Worm (Caenorhabditis elegans) whole organism, L2 larva: Measurements from ENCODE around the gene C45G9.11.

Experiments used
- C34F6.9 ChIP-seq: fragments of 150-350 bp; optimal IDR thresholded peaks from 2 replicates; lab custom pipeline; 2014; ENCODE audit warnings: missing biosample characterization, missing genetic modification characterization
- F13H6.1 ChIP-seq: sonication (generic microtip); optimal IDR thresholded peaks from 2 replicates; lab custom pipeline; 2016; ENCODE audit warnings: missing genetic modification characterization, missing compliant biosample characterization
- R02D3.7 ChIP-seq: fragments of 150-350 bp; optimal IDR thresholded peaks from 2 replicates; lab custom pipeline; 2014; ENCODE audit warnings: missing biosample characterization, missing genetic modification characterization
- Y55F3AM.14 ChIP-seq: fragments of 200-800 bp; sonication (Bioruptor generic); optimal IDR thresholded peaks from 2 replicates; lab custom pipeline; 2018; ENCODE audit warnings: mild to moderate bottlenecking, missing genetic modification characterization, missing compliant biosample characterization
- ZK546.5 ChIP-seq: sonication (generic microtip); optimal IDR thresholded peaks from 2 replicates; lab custom pipeline; 2017; ENCODE audit warnings: missing biosample characterization, missing genetic modification characterization
- alr-1 ChIP-seq: fragments of 150-350 bp; optimal IDR thresholded peaks from 2 replicates; lab custom pipeline; 2014; ENCODE audit warnings: missing biosample characterization, missing genetic modification characterization
- aly-2 ChIP-seq: fragments of 150-350 bp; optimal IDR thresholded peaks from 2 replicates; lab custom pipeline; 2014; ENCODE audit warnings: missing biosample characterization, missing genetic modification characterization
- ama-1 ChIP-seq: fragments of 150-350 bp; optimal IDR thresholded peaks from 2 replicates; lab custom pipeline; 2018; ENCODE audit warnings: inconsistent platforms
- blmp-1 ChIP-seq: sonication (generic microtip); optimal IDR thresholded peaks from 2 replicates; lab custom pipeline; 2017; ENCODE audit warnings: missing genetic modification characterization, mild to moderate bottlenecking, missing compliant biosample characterization, antibody characterized with exemption, moderate library complexity; ENCODE audit not compliant: insufficient read depth
- ceh-16 ChIP-seq: fragments of 150-350 bp; optimal IDR thresholded peaks from 2 replicates; lab custom pipeline; 2014; ENCODE audit warnings: missing biosample characterization, missing genetic modification characterization
- crh-2 ChIP-seq: sonication (generic microtip); optimal IDR thresholded peaks from 2 replicates; lab custom pipeline; 2017; ENCODE audit warnings: missing biosample characterization, missing genetic modification characterization
- egl-27 ChIP-seq: sonication (generic microtip); optimal IDR thresholded peaks from 3 replicates; lab custom pipeline; 2017; ENCODE audit warnings: missing biosample characterization, missing genetic modification reagents, missing genetic modification characterization
- elt-3 ChIP-seq: sonication (generic microtip); optimal IDR thresholded peaks from 2 replicates; lab custom pipeline; 2017; ENCODE audit warnings: missing biosample characterization, missing genetic modification characterization
- fos-1 ChIP-seq: fragments of 150-350 bp; optimal IDR thresholded peaks from 2 replicates; lab custom pipeline; 2014; ENCODE audit warnings: missing biosample characterization, missing genetic modification characterization
- gmeb-1 ChIP-seq: fragments of 150-350 bp; optimal IDR thresholded peaks from 2 replicates; lab custom pipeline; 2014; ENCODE audit warnings: missing biosample characterization, missing genetic modification characterization
- lin-11 ChIP-seq: fragments of 150-350 bp; sonication (generic microtip); optimal IDR thresholded peaks from 2 replicates; lab custom pipeline; 2014; ENCODE audit warnings: missing biosample characterization, missing genetic modification characterization, inconsistent platforms, mixed read lengths
- lin-13 ChIP-seq: fragments of 150-350 bp; optimal IDR thresholded peaks from 2 replicates; lab custom pipeline; 2014; ENCODE audit warnings: missing biosample characterization, missing genetic modification reagents, missing genetic modification characterization
- lin-39 ChIP-seq: fragments of 150-350 bp; optimal IDR thresholded peaks from 2 replicates; lab custom pipeline; 2014; ENCODE audit warnings: missing biosample characterization, missing genetic modification reagents, missing genetic modification characterization
- lsy-2 ChIP-seq, 2 experiments: fragments of 150-350 bp in 1 of 2; sonication (generic microtip) in 1 of 2; optimal IDR thresholded peaks; 2 replicates each; lab custom pipeline; 2014 to 2017; ENCODE audit warnings: missing biosample characterization in 2 of 2, missing genetic modification characterization in 2 of 2
- mab-5 ChIP-seq: fragments of 150-350 bp; optimal IDR thresholded peaks from 2 replicates; lab custom pipeline; 2014; ENCODE audit warnings: missing biosample characterization, missing genetic modification characterization
- mbf-1 ChIP-seq: sonication (generic microtip); optimal IDR thresholded peaks from 2 replicates; lab custom pipeline; 2017; ENCODE audit warnings: missing biosample characterization, missing genetic modification characterization
- mdl-1 ChIP-seq, 2 experiments: fragments of 150-350 bp in 1 of 2; sonication (generic microtip) in 1 of 2; optimal IDR thresholded peaks; 2 replicates each; lab custom pipeline; 2017; ENCODE audit warnings: missing biosample characterization in 2 of 2, missing genetic modification characterization in 2 of 2
- nhr-12 ChIP-seq: fragments of 150-350 bp; optimal IDR thresholded peaks from 2 replicates; lab custom pipeline; 2014; ENCODE audit warnings: missing biosample characterization, missing genetic modification characterization
- nhr-129 ChIP-seq: fragments of 150-350 bp; optimal IDR thresholded peaks from 2 replicates; lab custom pipeline; 2014; ENCODE audit warnings: missing biosample characterization, missing genetic modification characterization
- nhr-21 ChIP-seq: fragments of 150-350 bp; optimal IDR thresholded peaks from 2 replicates; lab custom pipeline; 2014; ENCODE audit warnings: missing biosample characterization, missing genetic modification characterization
- nhr-23 ChIP-seq: fragments of 150-350 bp; optimal IDR thresholded peaks from 2 replicates; lab custom pipeline; 2014; ENCODE audit warnings: missing biosample characterization, missing genetic modification reagents, missing genetic modification characterization
- nhr-237 ChIP-seq: fragments of 150-350 bp; optimal IDR thresholded peaks from 2 replicates; lab custom pipeline; 2014; ENCODE audit warnings: missing biosample characterization, missing genetic modification characterization
- nhr-25 ChIP-seq: fragments of 150-350 bp; sonication (generic microtip); optimal IDR thresholded peaks from 3 replicates; lab custom pipeline; 2014; ENCODE audit warnings: missing biosample characterization, missing genetic modification characterization
- nhr-6 ChIP-seq: fragments of 150-350 bp; optimal IDR thresholded peaks from 2 replicates; lab custom pipeline; 2014; ENCODE audit warnings: missing biosample characterization, missing genetic modification characterization
- nhr-77 ChIP-seq: fragments of 150-350 bp; optimal IDR thresholded peaks from 2 replicates; lab custom pipeline; 2014; ENCODE audit warnings: missing biosample characterization, missing genetic modification characterization
- sem-4 ChIP-seq: fragments of 150-350 bp; optimal IDR thresholded peaks from 2 replicates; lab custom pipeline; 2014; ENCODE audit warnings: missing biosample characterization, missing genetic modification reagents, missing genetic modification characterization
- sma-3 ChIP-seq: sonication (generic microtip); optimal IDR thresholded peaks from 2 replicates; lab custom pipeline; 2016; ENCODE audit warnings: missing genetic modification reagents, missing genetic modification characterization, missing compliant biosample characterization
- sma-9 ChIP-seq, 2 experiments: fragments of 150-350 bp in 1 of 2; sonication (generic microtip) in 1 of 2; optimal IDR thresholded peaks; 2 replicates each; lab custom pipeline; 2014 to 2016; ENCODE audit warnings: missing genetic modification characterization in 2 of 2, mild to moderate bottlenecking in 1 of 2, missing biosample characterization in 1 of 2, missing compliant biosample characterization in 1 of 2, missing genetic modification reagents in 1 of 2, moderate library complexity in 1 of 2
- snpc-4 ChIP-seq: fragments of 150-350 bp; optimal IDR thresholded peaks from 2 replicates; lab custom pipeline; 2014; ENCODE audit warnings: missing biosample characterization, missing genetic modification characterization
- unc-39 ChIP-seq: fragments of 150-350 bp; optimal IDR thresholded peaks from 2 replicates; lab custom pipeline; 2014; ENCODE audit warnings: missing biosample characterization, missing genetic modification characterization
- unc-55 ChIP-seq: fragments of 150-350 bp; sonication (generic microtip); optimal IDR thresholded peaks from 3 replicates; lab custom pipeline; 2014; ENCODE audit warnings: missing biosample characterization, missing genetic modification reagents, missing genetic modification characterization
- zag-1 ChIP-seq: fragments of 150-350 bp; optimal IDR thresholded peaks from 2 replicates; lab custom pipeline; 2014; ENCODE audit warnings: missing biosample characterization, missing genetic modification characterization
- ztf-1 ChIP-seq: fragments of 200-800 bp; sonication (Bioruptor generic); conservative IDR thresholded peaks from 2 replicates; pipeline ENCODE4 v1.3.6; 2022; ENCODE audit warnings: missing genetic modification characterization, missing compliant biosample characterization
- ztf-11 ChIP-seq: sonication (generic microtip); optimal IDR thresholded peaks from 2 replicates; lab custom pipeline; 2017; ENCODE audit warnings: missing biosample characterization, missing genetic modification characterization
- ztf-4 ChIP-seq: fragments of 150-350 bp; optimal IDR thresholded peaks from 2 replicates; lab custom pipeline; 2014; ENCODE audit warnings: missing biosample characterization, missing genetic modification characterization

Gene C45G9.11

DNA sequence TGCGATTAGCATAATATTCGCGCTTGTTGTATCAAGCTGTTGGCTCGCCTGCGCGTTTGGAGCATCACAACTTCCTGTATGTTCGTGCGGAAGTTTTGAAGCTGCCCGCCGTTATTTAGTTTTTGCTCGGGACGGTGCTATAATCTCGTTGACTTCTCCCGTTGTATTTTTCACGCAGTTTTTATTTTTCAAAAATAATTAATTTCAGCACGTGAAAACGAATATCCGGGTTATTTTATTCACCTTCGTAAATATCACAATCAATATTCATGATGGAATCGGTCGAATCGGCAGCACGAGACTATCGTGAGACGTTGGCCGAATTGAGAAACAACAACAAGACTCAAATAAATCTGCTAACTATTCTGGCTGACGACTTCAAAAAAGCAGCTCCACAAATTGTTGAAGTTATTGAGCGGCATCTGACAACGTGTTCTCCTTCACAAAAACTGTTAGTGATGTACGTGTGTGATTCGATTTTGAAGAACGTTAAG, 43.3 kb downstream of the C45G9.11 start (continued):
- no peak for TF ChIP-seq zag-1

DNA sequence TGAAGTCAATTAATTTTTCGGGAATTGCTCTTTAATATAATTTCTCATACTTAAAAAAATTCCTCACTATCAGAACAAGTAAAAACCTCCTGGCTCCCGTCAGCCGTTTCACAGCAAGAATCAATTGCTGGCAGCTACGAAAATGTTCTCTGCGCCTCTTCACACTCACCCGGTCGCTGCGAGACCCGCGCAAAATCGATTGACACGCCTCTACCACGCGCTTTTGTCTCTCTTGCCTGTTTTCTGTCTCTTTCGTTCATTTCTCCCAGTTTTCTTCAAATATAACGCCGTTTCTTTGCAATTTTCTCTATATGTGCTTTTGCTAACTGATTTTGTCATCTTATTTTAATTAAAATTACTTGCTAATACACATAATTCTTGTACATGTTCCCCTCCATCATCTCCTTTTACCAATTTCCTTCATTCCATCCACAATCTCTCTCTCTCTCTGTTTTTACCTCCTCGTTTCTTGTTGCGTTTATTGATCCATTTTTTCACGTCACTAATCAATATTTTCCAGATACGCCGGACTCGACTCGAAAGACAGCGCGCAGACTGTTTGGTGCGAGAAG, 44.0 kb downstream of the C45G9.11 start, which contains the start of gene pcf-11:
Gene pcf-11 (plus strand): TSS at position 522 of the 572 bp plus-strand sequence.
- TF ChIP-seq unc-55 (peak; percentile 77), lin-13 (GFP tag; lab: Kevin White, UChicago) (peak; percentile 64), blmp-1 (tag; lab: Kevin White, UChicago) (peak; percentile 47), crh-2 (tag; lab: Kevin White, UChicago) (peak; percentile 84), fos-1 (tag; lab: Kevin White, UChicago) (peak; percentile 46), sma-9 (GFP tag; optimal IDR thresholded peaks at IDR 0.05; lab: Kevin White, UChicago) (peak; percentile 20), sma-9 (tag; optimal IDR thresholded peaks at IDR 0.05; lab: Kevin White, UChicago) (no peak), nhr-129 (peak; percentile 52), lsy-2 (tag; optimal IDR thresholded peaks at IDR 0.05; lab: Kevin White, UChicago) (peak; percentile 43 to 63), ZK546.5 (tag; lab: Kevin White, UChicago) (no peak), mdl-1 (tag; optimal IDR thresholded peaks at IDR 0.05; lab: Kevin White, UChicago) (peak; percentile 66 to 77), sma-3 (GFP tag; lab: Kevin White, UChicago) (peak; percentile 42), C34F6.9 (tag; lab: Kevin White, UChicago) (peak; percentile 84), ztf-1 (no peak), nhr-25 (peak; percentile 44), ama-1 (lab: Kevin White, UChicago) (peak; percentile 83), R02D3.7 (tag; lab: Kevin White, UChicago) (no peak), nhr-237 (no peak), nhr-12 (tag; lab: Kevin White, UChicago) (no peak), sem-4 (tag; lab: Kevin White, UChicago) (peak; percentile 68), F13H6.1 (tag; lab: Kevin White, UChicago) (peak; percentile 48), mab-5 (tag; lab: Kevin White, UChicago) (peak; percentile 31), gmeb-1 (peak; percentile 50), lin-11 (tag; lab: Kevin White, UChicago) (peak; percentile 75)

DNA sequence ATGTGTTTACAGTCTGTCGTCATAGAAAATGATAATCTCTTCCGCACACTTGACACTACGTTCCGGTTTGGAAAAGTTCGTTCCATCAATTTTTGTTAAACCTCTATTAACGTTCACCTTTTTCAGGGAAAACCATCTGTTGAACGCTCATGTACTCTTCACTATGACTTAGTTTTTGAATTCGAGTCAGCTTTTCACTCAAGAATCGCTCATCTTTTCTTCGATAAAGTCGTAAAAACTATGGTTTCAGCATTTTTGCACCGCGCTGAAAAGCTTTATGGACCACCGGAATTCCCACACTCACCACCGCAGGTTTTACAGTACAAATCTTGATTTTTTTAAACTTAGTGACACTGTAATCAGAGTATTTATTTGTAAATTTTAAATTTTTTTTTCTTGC, 44.9 kb downstream of the C45G9.11 start:
- TF ChIP-seq lin-39 = no peak
- TF ChIP-seq egl-27 = no peak
- no peak for TF ChIP-seq nhr-21 (tag; lab: Kevin White, UChicago)

DNA sequence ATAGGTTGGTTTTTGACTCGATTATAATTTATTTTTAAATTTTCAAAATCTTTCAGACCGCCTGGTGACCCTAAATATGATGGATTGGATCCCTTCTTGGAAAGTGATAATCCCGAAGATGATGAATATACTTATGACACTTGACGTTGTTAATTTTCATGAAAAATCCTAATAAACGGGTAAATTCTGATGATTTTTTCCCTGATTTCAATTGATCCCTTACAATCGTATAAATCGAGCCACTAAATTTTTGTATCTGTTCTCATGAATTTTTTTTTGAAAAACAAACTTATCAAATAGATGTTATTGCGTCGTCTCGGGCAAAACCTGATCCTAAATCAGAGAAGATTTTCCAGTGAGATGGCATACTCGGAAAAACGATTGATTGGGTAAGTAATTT, 45.6 kb downstream of the C45G9.11 start, which contains the start of gene R144.13:
Gene R144.13 (plus strand): TSS at position 301 of the 400 bp plus-strand sequence.
- TF ChIP-seq mab-5 (tag; lab: Kevin White, UChicago) (no peak), ceh-16 (no peak), mbf-1 (tag; lab: Kevin White, UChicago) (no peak), unc-55 (no peak), nhr-237 (no peak), alr-1 (tag; lab: Kevin White, UChicago) (no peak), unc-39 (no peak), nhr-6 (tag; lab: Kevin White, UChicago) (no peak), Y55F3AM.14 (GFP tag; lab: Kevin White, UChicago) (no peak), nhr-25 (no peak), aly-2 (tag; lab: Kevin White, UChicago) (no peak)

DNA sequence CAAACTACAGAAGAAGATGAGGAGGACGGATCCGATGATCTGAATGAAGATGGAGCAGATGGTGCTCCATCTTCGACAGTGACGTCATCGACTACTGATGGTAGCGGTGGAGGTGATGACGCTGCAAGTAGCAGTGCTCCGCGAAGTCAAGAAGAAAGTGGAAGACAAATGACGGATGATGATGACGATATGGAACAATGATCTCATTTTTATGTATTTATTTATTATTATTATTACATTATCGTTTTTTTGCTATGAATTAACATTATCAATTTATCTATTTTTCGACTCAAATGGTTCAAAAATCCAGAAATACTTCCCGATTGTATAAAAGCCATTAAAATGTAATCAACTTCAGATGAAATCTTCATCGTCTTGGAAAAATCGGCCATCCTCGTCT, 46.8 kb downstream of the C45G9.11 start, which contains the start of gene R144.3:
Gene R144.3 (plus strand): TSS at position 301 of the 400 bp plus-strand sequence.
- TF ChIP-seq fos-1 (tag; lab: Kevin White, UChicago) (no peak), snpc-4 (tag; lab: Kevin White, UChicago) (no peak), ztf-4 (tag; lab: Kevin White, UChicago) (no peak), lin-39 (no peak), unc-39 (no peak), mab-5 (tag; lab: Kevin White, UChicago) (no peak), blmp-1 (tag; lab: Kevin White, UChicago) (no peak), zag-1 (no peak), sma-3 (GFP tag; lab: Kevin White, UChicago) (no peak), nhr-25 (no peak), nhr-129 (no peak), nhr-12 (tag; lab: Kevin White, UChicago) (no peak), nhr-77 (tag; lab: Kevin White, UChicago) (no peak), nhr-23 (tag; lab: Kevin White, UChicago) (no peak), nhr-6 (tag; lab: Kevin White, UChicago) (no peak), mbf-1 (tag; lab: Kevin White, UChicago) (no peak), elt-3 (no peak), ztf-11 (tag; lab: Kevin White, UChicago) (no peak)
